Worm (Caenorhabditis elegans) whole organism, midembryonic: ENCODE measurements around the gene cyn-7.

Experiments used
- T22C8.4 ChIP-seq: fragments of 200-800 bp; sonication (Bioruptor generic); IDR thresholded peaks from 2 replicates; pipeline ENCODE4 v1.3.6; 2022; ENCODE audit warnings: missing genetic modification characterization, missing compliant biosample characterization
- cog-1 ChIP-seq: sonication (generic microtip); optimal IDR thresholded peaks from 2 replicates; lab custom pipeline; 2016; ENCODE audit warnings: missing genetic modification characterization, missing compliant biosample characterization
- flt-1 ChIP-seq: fragments of 200-800 bp; sonication (Bioruptor generic); IDR thresholded peaks from 2 replicates; pipeline ENCODE4 v1.3.6; 2022; ENCODE audit warnings: missing genetic modification characterization, missing compliant biosample characterization
- klf-2 ChIP-seq: fragments of 200-800 bp; sonication (Bioruptor generic); conservative IDR thresholded peaks from 2 replicates; pipeline ENCODE4 v1.3.6; 2022; ENCODE audit warnings: missing genetic modification reagents, missing genetic modification characterization, missing compliant biosample characterization
- med-1 ChIP-seq: sonication (generic microtip); optimal IDR thresholded peaks from 2 replicates; lab custom pipeline; 2017; ENCODE audit warnings: missing genetic modification characterization, mild to moderate bottlenecking, missing compliant biosample characterization, antibody characterized with exemption, missing genetic modification reagents; ENCODE audit not compliant: insufficient read depth
- ref-1 ChIP-seq: fragments of 200-800 bp; sonication (Bioruptor generic); conservative IDR thresholded peaks from 2 replicates; pipeline ENCODE4 v1.3.6; 2022; ENCODE audit warnings: missing genetic modification reagents, missing genetic modification characterization, missing compliant biosample characterization
- tab-1 ChIP-seq: fragments of 200-800 bp; sonication (Bioruptor generic); IDR thresholded peaks from 2 replicates; pipeline ENCODE4 v1.3.6; 2022; ENCODE audit warnings: missing genetic modification characterization, missing compliant biosample characterization
- ztf-23 ChIP-seq: fragments of 200-800 bp; sonication (Bioruptor generic); IDR thresholded peaks from 2 replicates; pipeline ENCODE4 v1.3.6; 2022; ENCODE audit warnings: missing genetic modification reagents, missing genetic modification characterization, missing compliant biosample characterization
- ztf-29 ChIP-seq: fragments of 200-800 bp; sonication (Bioruptor generic); IDR thresholded peaks from 2 replicates; pipeline ENCODE4 v1.3.6; 2022; ENCODE audit warnings: missing genetic modification reagents, missing genetic modification characterization, missing compliant biosample characterization

Gene cyn-7

ce11 chrV:15139811-15140210 is 47.4 kb downstream of the cyn-7 start:
- TF ChIP-seq T22C8.4 (GFP tag; lab: Robert Waterston, UW) = no peak
- no peak for TF ChIP-seq ref-1 (GFP tag; lab: Robert Waterston, UW)
- no peak for TF ChIP-seq flt-1 (GFP tag; lab: Robert Waterston, UW)
- TF ChIP-seq klf-2 = no peak
- no peak for TF ChIP-seq cog-1 (tag; lab: Kevin White, UChicago)
- no peak for TF ChIP-seq ztf-29
- TF ChIP-seq tab-1 (GFP tag; lab: Robert Waterston, UW) = no peak
- TF ChIP-seq med-1 = no peak
- no peak for TF ChIP-seq ztf-23 (GFP tag; lab: Robert Waterston, UW)

DNA sequence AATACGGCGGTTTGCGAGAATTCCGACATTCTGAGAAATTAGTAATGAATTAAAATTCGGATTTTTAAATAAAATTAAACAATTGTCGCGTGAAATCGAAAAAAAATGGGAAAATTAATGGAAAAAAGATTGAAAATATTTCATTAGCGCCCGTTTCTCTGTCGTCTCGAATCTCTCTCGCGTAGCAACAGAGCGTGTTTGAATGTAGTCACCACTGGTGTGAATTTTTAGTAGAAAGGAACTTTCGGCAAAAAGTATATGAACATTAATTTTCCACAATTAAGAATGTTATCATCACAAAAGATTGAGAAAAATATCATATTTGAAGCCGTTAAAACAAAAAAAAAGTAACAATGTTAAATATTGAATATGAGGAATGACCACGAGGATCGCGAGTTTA is 50.4 kb downstream of the cyn-7 start, which contains the start of gene aipl-1:
TSS of gene aipl-1 (minus strand) at position 30 of the 400 bp plus-strand sequence.
- TF ChIP-seq flt-1 (GFP tag; lab: Robert Waterston, UW) (no peak), cog-1 (tag; lab: Kevin White, UChicago) (peak; percentile 1), ztf-29 (no peak), ref-1 (GFP tag; lab: Robert Waterston, UW) (no peak), tab-1 (GFP tag; lab: Robert Waterston, UW) (no peak), ztf-23 (GFP tag; lab: Robert Waterston, UW) (0 out of 2 replicates have a peak, but pooled peaks have one; percentile 37), T22C8.4 (GFP tag; lab: Robert Waterston, UW) (no peak)
